Fruit fly (Drosophila melanogaster): ENCODE results near the gene CG31266.

CG31266 gene

dm6 chr3R:17149080-17149746, 16.8 kb downstream of the CG31266 start, which contains the start of the genes m-cup and Det (continued):
- TF ChIP-seq Kr (GFP tag; optimal IDR thresholded peaks at IDR 0.05) (no peak), CG10209 (GFP tag; optimal IDR thresholded peaks at IDR 0.05) (no peak), MBD-R2 (GFP tag; IDR thresholded peaks at IDR 0.05) (peak; percentile 68), luna (GFP tag; optimal IDR thresholded peaks at IDR 0.05) (no peak), CG15696 (tag; optimal IDR thresholded peaks at IDR 0.05) (peak; percentile 21), CG14667 (GFP tag; IDR thresholded peaks at IDR 0.05) (no peak), schlank (tag; optimal IDR thresholded peaks at IDR 0.05) (no peak), CG17912 (GFP tag; optimal IDR thresholded peaks at IDR 0.05) (no peak), CG16863 (GFP tag; optimal IDR thresholded peaks at IDR 0.05) (no peak), CG9727 (GFP tag; optimal IDR thresholded peaks at IDR 0.05) (peak; percentile 30), Jarid2 (GFP tag; optimal IDR thresholded peaks at IDR 0.05) (peak; percentile 31), prd (optimal IDR thresholded peaks at IDR 0.05) (no peak), prd (GFP tag; IDR thresholded peaks at IDR 0.05) (no peak), org-1 (GFP tag; optimal IDR thresholded peaks at IDR 0.05) (no peak), CG17802 (tag; optimal IDR thresholded peaks at IDR 0.05) (no peak), so (GFP tag; IDR thresholded peaks at IDR 0.05) (no peak), yki (optimal IDR thresholded peaks at IDR 0.05) (no peak), CG8944 (GFP tag; optimal IDR thresholded peaks at IDR 0.05) (no peak), bowl (GFP tag; IDR thresholded peaks at IDR 0.05) (no peak), CG11560 (tag; IDR thresholded peaks at IDR 0.05) (no peak), CG17186 (GFP tag; optimal IDR thresholded peaks at IDR 0.05) (peak; percentile 79), Fer2 (tag; optimal IDR thresholded peaks at IDR 0.05) (no peak), Meics (GFP tag; optimal IDR thresholded peaks at IDR 0.05) (no peak), aop (GFP tag; IDR thresholded peaks at IDR 0.05) (no peak), ab (GFP tag; optimal IDR thresholded peaks at IDR 0.05) (no peak), p53 (GFP tag; optimal IDR thresholded peaks at IDR 0.05) (no peak), run (tag; optimal IDR thresholded peaks at IDR 0.05) (no peak), tgo (GFP tag; IDR thresholded peaks at IDR 0.05) (no peak), Spps (tag; optimal IDR thresholded peaks at IDR 0.05) (no peak), klu (GFP tag; IDR thresholded peaks at IDR 0.05) (no peak), CG17568 (GFP tag; optimal IDR thresholded peaks at IDR 0.05) (no peak), lmd (GFP tag; IDR thresholded peaks at IDR 0.05) (no peak), da (GFP tag; optimal IDR thresholded peaks at IDR 0.05) (no peak), CG12769 (tag; optimal IDR thresholded peaks at IDR 0.05) (no peak), vfl (GFP tag; optimal IDR thresholded peaks at IDR 0.05) (no peak), tna (GFP tag; IDR thresholded peaks at IDR 0.05; ENCODE audit: partially characterized antibody) (no peak), CG13775 (GFP tag; optimal IDR thresholded peaks at IDR 0.05) (peak; percentile 24), mam (GFP tag; optimal IDR thresholded peaks at IDR 0.05) (no peak), Opbp (GFP tag; IDR thresholded peaks at IDR 0.05; ENCODE audit: partially characterized antibody) (peak; percentile 49; the same call in 2 of the 3 replicates), pho (GFP tag; optimal IDR thresholded peaks at IDR 0.05) (no peak), Awh (GFP tag; IDR thresholded peaks at IDR 0.05) (no peak), hkb (optimal IDR thresholded peaks at IDR 0.05) (peak; percentile 80), hkb (GFP tag; IDR thresholded peaks at IDR 0.05) (no peak), CG7928 (GFP tag; optimal IDR thresholded peaks at IDR 0.05) (no peak), seq (GFP tag; IDR thresholded peaks at IDR 0.05) (no peak), CG7963 (GFP tag; IDR thresholded peaks at IDR 0.05; ENCODE audit: partially characterized antibody) (peak; percentile 58; the same call in 1 of the 3 replicates), lilli (GFP tag; optimal IDR thresholded peaks at IDR 0.05) (peak; percentile 36), CG16815 (GFP tag; optimal IDR thresholded peaks at IDR 0.05) (no peak), sug (tag; optimal IDR thresholded peaks at IDR 0.05) (peak; percentile 20), CG6854 (GFP tag; optimal IDR thresholded peaks at IDR 0.05) (no peak), CG12104 (GFP tag; optimal IDR thresholded peaks at IDR 0.05) (peak; percentile 23)
